Fruit fly (Drosophila melanogaster): ENCODE data around the gene Liprin-alpha.

- TF ChIP-seq OdsH (GFP tag; optimal IDR thresholded peaks at IDR 0.05) (no peak), sv (GFP tag; optimal IDR thresholded peaks at IDR 0.05) (no peak), psq (GFP tag; optimal IDR thresholded peaks at IDR 0.05) (no peak)
These were observed 27.3 kb downstream of the Liprin-alpha start for dm6 chr2L:6751037-6751436.
